Fruit fly (Drosophila melanogaster) whole organism, adult: ENCODE results near the gene Atg3.

Source experiments
- CG5204 ChIP-seq: fragments of 200-800 bp; sonication (Bioruptor generic); optimal IDR thresholded peaks from 2 replicates; lab custom pipeline; 2016; ENCODE audit warnings: missing biosample characterization, missing genetic modification characterization
- CG7045 ChIP-seq: fragments of 200-800 bp; sonication (Bioruptor generic); optimal IDR thresholded peaks from 2 replicates; lab custom pipeline; 2017; ENCODE audit warnings: missing biosample characterization, mild to moderate bottlenecking, missing genetic modification characterization
- CG7101 ChIP-seq: fragments of 200-800 bp; sonication (Bioruptor generic); optimal IDR thresholded peaks from 2 replicates; lab custom pipeline; 2018; ENCODE audit warnings: missing biosample characterization, mild to moderate bottlenecking, missing genetic modification characterization, moderate library complexity
- Hr96 ChIP-seq: fragments of 200-800 bp; sonication (Bioruptor generic); optimal IDR thresholded peaks from 2 replicates; lab custom pipeline; 2016; ENCODE audit warnings: missing biosample characterization, missing genetic modification characterization
- cic ChIP-seq: fragments of 200-800 bp; sonication (Bioruptor generic); optimal IDR thresholded peaks from 2 replicates; lab custom pipeline; 2017; ENCODE audit warnings: missing biosample characterization, mild to moderate bottlenecking, missing genetic modification characterization, moderate library complexity
- kay ChIP-seq: fragments of 200-800 bp; sonication (Bioruptor generic); peaks from one replicate; lab custom pipeline; 2016; ENCODE audit warnings: missing biosample characterization, missing genetic modification characterization, borderline replicate concordance
- pad ChIP-seq: fragments of 200-800 bp; sonication (Bioruptor generic); optimal IDR thresholded peaks from 3 replicates; lab custom pipeline; 2017; ENCODE audit warnings: missing biosample characterization, missing genetic modification characterization, mild to moderate bottlenecking, moderate library complexity, missing genetic modification reagents
- tj ChIP-seq: fragments of 200-800 bp; sonication (Bioruptor generic); optimal IDR thresholded peaks from 3 replicates; lab custom pipeline; 2017; ENCODE audit warnings: missing biosample characterization, mild to moderate bottlenecking, missing genetic modification characterization, moderate library complexity
- toe ChIP-seq: fragments of 200-800 bp; sonication (Bioruptor generic); optimal IDR thresholded peaks from 2 replicates; lab custom pipeline; 2016; ENCODE audit warnings: missing biosample characterization, missing genetic modification characterization

DNA sequence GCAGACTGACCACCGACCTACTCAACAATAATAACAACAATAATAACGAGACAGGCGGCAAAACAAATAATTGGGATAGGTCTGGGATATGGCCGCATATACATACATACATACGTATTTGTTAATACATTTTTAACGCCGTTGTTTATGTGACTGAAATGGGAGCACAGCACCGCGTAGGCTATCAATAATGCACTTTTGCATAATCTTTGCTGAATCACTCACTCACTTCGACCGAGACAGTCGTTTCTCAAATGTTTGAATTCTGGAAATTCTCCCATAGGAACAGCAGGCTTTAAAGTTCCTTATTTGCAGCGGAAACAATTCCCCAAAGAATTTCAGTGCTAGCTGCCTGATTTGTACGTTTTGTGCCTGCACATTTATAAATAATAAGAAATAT lies 13.2 kb downstream of the Atg3 start:
- TF ChIP-seq CG7101 = no peak
- no peak for TF ChIP-seq CG7045 (GFP tag; lab: Kevin White, UChicago)
- peak; percentile 56 for TF ChIP-seq tj (GFP tag; lab: Kevin White, UChicago)
- no peak for TF ChIP-seq pad (GFP tag; lab: Kevin White, UChicago)
- TF ChIP-seq CG5204 (GFP tag; lab: Kevin White, UChicago) = no peak
- no peak for TF ChIP-seq toe
- no peak for TF ChIP-seq Hr96
- no peak for TF ChIP-seq cic
- TF ChIP-seq kay (GFP tag; lab: Kevin White, UChicago) = no peak
